Fruit fly (Drosophila melanogaster): ENCODE data around the gene Sarm.

Gene Sarm

DNA sequence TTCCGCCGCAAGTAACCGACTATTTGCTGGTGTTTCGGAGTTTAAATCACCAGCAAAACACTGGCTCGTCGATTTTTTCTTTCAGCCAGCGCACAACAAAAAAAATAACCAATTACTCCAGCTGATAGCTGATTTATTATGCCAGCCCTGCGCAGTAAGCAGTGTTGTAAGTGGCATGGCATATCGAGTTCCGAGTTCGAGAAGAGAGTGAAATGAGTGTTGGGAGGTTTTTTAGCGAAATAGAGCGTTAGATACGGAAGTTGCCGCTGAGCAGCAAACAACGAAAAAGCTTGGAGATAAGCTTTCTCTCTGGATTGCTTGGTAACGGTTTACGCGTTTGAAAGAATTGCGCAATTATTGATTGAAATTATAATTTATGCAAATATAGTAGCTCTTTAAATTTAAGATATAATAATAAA lies 28.0 kb downstream of the Sarm start, which contains the start of gene CG7565 (continued):
- TF ChIP-seq CG7556 (GFP tag; optimal IDR thresholded peaks at IDR 0.05) (peak; percentile 29), Drgx (GFP tag; IDR thresholded peaks at IDR 0.05) (0 out of 2 replicates have a peak, but pooled peaks have one; percentile 12), CG17359 (tag; optimal IDR thresholded peaks at IDR 0.05) (peak; percentile 38), CHES-1-like (GFP tag; optimal IDR thresholded peaks at IDR 0.05) (peak; percentile 61), tio (GFP tag; optimal IDR thresholded peaks at IDR 0.05) (no peak), gcm (GFP tag; optimal IDR thresholded peaks at IDR 0.05) (no peak), CG6175 (GFP tag; IDR thresholded peaks at IDR 0.05) (no peak), prd (optimal IDR thresholded peaks at IDR 0.05) (no peak), prd (GFP tag; IDR thresholded peaks at IDR 0.05) (no peak), Atf-2 (GFP tag; optimal IDR thresholded peaks at IDR 0.05) (no peak), wdn (GFP tag; IDR thresholded peaks at IDR 0.05) (0 out of 2 replicates have a peak, but pooled peaks have one; percentile 15), CG7963 (GFP tag; IDR thresholded peaks at IDR 0.05; ENCODE audit: partially characterized antibody) (no peak), CG15514 (GFP tag; optimal IDR thresholded peaks at IDR 0.05) (peak; percentile 88), Hmx (GFP tag; optimal IDR thresholded peaks at IDR 0.05) (no peak), dm (GFP tag; optimal IDR thresholded peaks at IDR 0.05) (peak; percentile 18), Scr (GFP tag; IDR thresholded peaks at IDR 0.05; ENCODE audit: partially characterized antibody) (peak; percentile 55), ken (GFP tag; IDR thresholded peaks at IDR 0.05) (no peak; the same call in 2 of the 3 replicates), Eip74EF (GFP tag; optimal IDR thresholded peaks at IDR 0.05) (peak in 1 of 2 experiments; percentile 78), Opbp (GFP tag; IDR thresholded peaks at IDR 0.05; ENCODE audit: partially characterized antibody) (peak; percentile 56; the same call in 2 of the 3 replicates), CG17568 (GFP tag; optimal IDR thresholded peaks at IDR 0.05) (peak; percentile 32), ara (GFP tag; IDR thresholded peaks at IDR 0.05) (0 out of 2 replicates have a peak, but pooled peaks have one; percentile 5), org-1 (GFP tag; optimal IDR thresholded peaks at IDR 0.05) (peak; percentile 26), bowl (GFP tag; IDR thresholded peaks at IDR 0.05) (no peak), NFAT (GFP tag; IDR thresholded peaks at IDR 0.05) (peak; percentile 26; the same call in 1 of the 2 replicates), CG8478 (optimal IDR thresholded peaks at IDR 0.05) (no peak), CG8359 (GFP tag; optimal IDR thresholded peaks at IDR 0.05; ENCODE audit: borderline replicate concordance) (no peak), cwo (GFP tag; optimal IDR thresholded peaks at IDR 0.05) (peak; percentile 56), gro (GFP tag; optimal IDR thresholded peaks at IDR 0.05) (peak; percentile 87), grau (tag; optimal IDR thresholded peaks at IDR 0.05) (peak; percentile 42), scrt (GFP tag; optimal IDR thresholded peaks at IDR 0.05) (peak; percentile 41), tup (GFP tag; optimal IDR thresholded peaks at IDR 0.05) (peak; percentile 33), Hr3 (GFP tag; optimal IDR thresholded peaks at IDR 0.05) (no peak), maf-S (GFP tag; optimal IDR thresholded peaks at IDR 0.05) (peak; percentile 42), CG11085 (GFP tag; IDR thresholded peaks at IDR 0.05) (no peak), CG1529 (GFP tag; optimal IDR thresholded peaks at IDR 0.05) (no peak), CG10431 (GFP tag; optimal IDR thresholded peaks at IDR 0.05) (no peak), croc (GFP tag; conservative IDR thresholded peaks at IDR 0.05) (no peak), CG2120 (GFP tag; optimal IDR thresholded peaks at IDR 0.05) (peak; percentile 72), CG6689 (GFP tag; IDR thresholded peaks at IDR 0.05) (no peak), HLH54F (GFP tag; optimal IDR thresholded peaks at IDR 0.05) (peak; percentile 55), toy (GFP tag; IDR thresholded peaks at IDR 0.05) (no peak), Awh (GFP tag; IDR thresholded peaks at IDR 0.05) (no peak), CG14710 (tag; optimal IDR thresholded peaks at IDR 0.05) (peak; percentile 55), Meics (GFP tag; optimal IDR thresholded peaks at IDR 0.05) (peak; percentile 59), CG5953 (GFP tag; IDR thresholded peaks at IDR 0.05) (no peak), nmo (GFP tag; optimal IDR thresholded peaks at IDR 0.05) (no peak), Chrac-16 (GFP tag; optimal IDR thresholded peaks at IDR 0.05) (no peak), vnd (GFP tag; IDR thresholded peaks at IDR 0.05; ENCODE audit: partially characterized antibody) (no peak), ftz-f1 (GFP tag; optimal IDR thresholded peaks at IDR 0.05) (peak; percentile 17), CG2116 (GFP tag; optimal IDR thresholded peaks at IDR 0.05) (no peak), CG3163 (GFP tag; optimal IDR thresholded peaks at IDR 0.05) (peak; percentile 66)

All from whole organism, embryonic.